Worm (Caenorhabditis elegans) whole organism, L3 larva: Measurements from ENCODE around the gene pmp-3.

Experiments
- R02D3.7 ChIP-seq: fragments of 150-350 bp; optimal IDR thresholded peaks from 2 replicates; lab custom pipeline; 2014; ENCODE audit warnings: missing biosample characterization, missing genetic modification characterization
- ZK546.5 ChIP-seq: sonication (generic microtip); optimal IDR thresholded peaks from 2 replicates; lab custom pipeline; 2017; ENCODE audit warnings: missing biosample characterization, missing genetic modification characterization
- ama-1 ChIP-seq: fragments of 150-350 bp; optimal IDR thresholded peaks from 2 replicates; lab custom pipeline; 2018
- ceh-16 ChIP-seq: sonication (generic microtip); optimal IDR thresholded peaks from 2 replicates; lab custom pipeline; 2017; ENCODE audit warnings: missing biosample characterization, missing genetic modification characterization
- ceh-28 ChIP-seq: fragments of 150-350 bp; optimal IDR thresholded peaks from 2 replicates; lab custom pipeline; 2014; ENCODE audit warnings: missing biosample characterization, missing genetic modification reagents, missing genetic modification characterization
- egl-27 ChIP-seq: sonication (generic microtip); optimal IDR thresholded peaks from 4 replicates; lab custom pipeline; 2017; ENCODE audit warnings: missing biosample characterization, missing genetic modification reagents, missing genetic modification characterization
- egl-5 ChIP-seq: fragments of 150-350 bp; optimal IDR thresholded peaks from 2 replicates; lab custom pipeline; 2017; ENCODE audit warnings: missing biosample characterization, missing genetic modification reagents, missing genetic modification characterization, inconsistent platforms
- elt-1 ChIP-seq: fragments of 150-350 bp; optimal IDR thresholded peaks from 2 replicates; lab custom pipeline; 2014; ENCODE audit warnings: missing biosample characterization, missing genetic modification characterization
- elt-2 ChIP-seq: sonication (generic microtip); optimal IDR thresholded peaks from 2 replicates; lab custom pipeline; 2016; ENCODE audit warnings: missing genetic modification reagents, mild to moderate bottlenecking, missing genetic modification characterization, missing compliant biosample characterization
- elt-3 ChIP-seq, 3 experiments: fragments of 150-350 bp in 1 of 3; sonication (generic microtip) in 2 of 3; optimal IDR thresholded peaks; 2 replicates in 2 of 3; 4 replicates in 1 of 3; lab custom pipeline; 2014 to 2017; ENCODE audit warnings: missing biosample characterization in 3 of 3, missing genetic modification characterization in 3 of 3
- eor-1 ChIP-seq, 2 experiments: fragments of 150-350 bp; optimal IDR thresholded peaks; 2 replicates each; lab custom pipeline; 2014 to 2018; ENCODE audit warnings: missing biosample characterization in 2 of 2, missing genetic modification characterization in 2 of 2
- fkh-10 ChIP-seq: sonication (generic microtip); optimal IDR thresholded peaks from 2 replicates; lab custom pipeline; 2017; ENCODE audit warnings: missing biosample characterization, missing genetic modification reagents, missing genetic modification characterization
- fkh-2 ChIP-seq: fragments of 150-350 bp; optimal IDR thresholded peaks from 2 replicates; lab custom pipeline; 2014; ENCODE audit warnings: missing biosample characterization, missing genetic modification reagents, missing genetic modification characterization
- fos-1 ChIP-seq: fragments of 150-350 bp; optimal IDR thresholded peaks from 2 replicates; lab custom pipeline; 2014; ENCODE audit warnings: missing biosample characterization, missing genetic modification characterization
- hmg-11 ChIP-seq: sonication (generic microtip); optimal IDR thresholded peaks from 2 replicates; lab custom pipeline; 2016; ENCODE audit warnings: missing genetic modification characterization, missing compliant biosample characterization
- jun-1 ChIP-seq: fragments of 150-350 bp; optimal IDR thresholded peaks from 2 replicates; lab custom pipeline; 2014; ENCODE audit warnings: missing biosample characterization, missing genetic modification reagents, missing genetic modification characterization
- lin-15B ChIP-seq: fragments of 150-350 bp; optimal IDR thresholded peaks from 2 replicates; lab custom pipeline; 2014; ENCODE audit warnings: missing biosample characterization, missing genetic modification characterization
- lin-39 ChIP-seq: fragments of 150-350 bp; optimal IDR thresholded peaks from 2 replicates; lab custom pipeline; 2018; ENCODE audit warnings: missing biosample characterization, missing genetic modification reagents, missing genetic modification characterization
- lsy-12 ChIP-seq: sonication (generic microtip); optimal IDR thresholded peaks from 2 replicates; lab custom pipeline; 2016; ENCODE audit warnings: mild to moderate bottlenecking, missing genetic modification characterization, missing compliant biosample characterization
- mdl-1 ChIP-seq: fragments of 150-350 bp; optimal IDR thresholded peaks from 2 replicates; lab custom pipeline; 2014; ENCODE audit warnings: missing biosample characterization, missing genetic modification characterization
- mml-1 ChIP-seq: fragments of 150-350 bp; sonication (generic microtip); optimal IDR thresholded peaks from 3 replicates; lab custom pipeline; 2014; ENCODE audit warnings: missing biosample characterization, missing genetic modification characterization
- nfya-1 ChIP-seq: sonication (generic microtip); optimal IDR thresholded peaks from 2 replicates; lab custom pipeline; 2017; ENCODE audit warnings: missing genetic modification characterization, mild to moderate bottlenecking, missing compliant biosample characterization, antibody characterized with exemption, moderate library complexity; ENCODE audit not compliant: insufficient read depth
- nhr-11 ChIP-seq: fragments of 150-350 bp; optimal IDR thresholded peaks from 2 replicates; lab custom pipeline; 2014; ENCODE audit warnings: missing biosample characterization, missing genetic modification characterization
- nhr-12 ChIP-seq: fragments of 150-350 bp; optimal IDR thresholded peaks from 2 replicates; lab custom pipeline; 2014; ENCODE audit warnings: missing biosample characterization, missing genetic modification characterization
- nhr-23 ChIP-seq: fragments of 150-350 bp; optimal IDR thresholded peaks from 2 replicates; lab custom pipeline; 2014; ENCODE audit warnings: missing biosample characterization, missing genetic modification reagents, missing genetic modification characterization
- nhr-237 ChIP-seq: fragments of 150-350 bp; optimal IDR thresholded peaks from 2 replicates; lab custom pipeline; 2014; ENCODE audit warnings: missing biosample characterization, missing genetic modification characterization
- nhr-25 ChIP-seq: sonication (generic microtip); optimal IDR thresholded peaks from 2 replicates; lab custom pipeline; 2017; ENCODE audit warnings: missing biosample characterization, missing genetic modification characterization
- nhr-28 ChIP-seq: fragments of 150-350 bp; optimal IDR thresholded peaks from 2 replicates; lab custom pipeline; 2014; ENCODE audit warnings: missing biosample characterization, missing genetic modification characterization
- nhr-67 ChIP-seq: fragments of 150-350 bp; optimal IDR thresholded peaks from 2 replicates; lab custom pipeline; 2014; ENCODE audit warnings: missing biosample characterization, missing genetic modification characterization
- nhr-76 ChIP-seq: fragments of 150-350 bp; sonication (generic microtip); optimal IDR thresholded peaks from 5 replicates; lab custom pipeline; 2014; ENCODE audit warnings: missing biosample characterization, missing genetic modification characterization
- nhr-77 ChIP-seq: fragments of 150-350 bp; optimal IDR thresholded peaks from 2 replicates; lab custom pipeline; 2014; ENCODE audit warnings: missing biosample characterization, missing genetic modification characterization
- pha-4 ChIP-seq: fragments of 150-350 bp; optimal IDR thresholded peaks from 2 replicates; lab custom pipeline; 2014; ENCODE audit warnings: missing biosample characterization, missing genetic modification reagents, missing genetic modification characterization
- pqm-1 ChIP-seq: fragments of 150-350 bp; optimal IDR thresholded peaks from 2 replicates; lab custom pipeline; 2017; ENCODE audit warnings: missing biosample characterization, missing genetic modification characterization, inconsistent platforms
- sea-2 ChIP-seq: fragments of 150-350 bp; sonication (generic microtip); optimal IDR thresholded peaks from 4 replicates; lab custom pipeline; 2014; ENCODE audit warnings: missing biosample characterization, missing genetic modification reagents, missing genetic modification characterization
- skn-1 ChIP-seq: fragments of 150-350 bp; optimal IDR thresholded peaks from 2 replicates; lab custom pipeline; 2014; ENCODE audit warnings: missing biosample characterization, missing genetic modification characterization
- snpc-4 ChIP-seq: fragments of 150-350 bp; optimal IDR thresholded peaks from 2 replicates; lab custom pipeline; 2014; ENCODE audit warnings: missing biosample characterization, missing genetic modification characterization
- tbx-2 ChIP-seq: sonication (generic microtip); optimal IDR thresholded peaks from 2 replicates; lab custom pipeline; 2016; ENCODE audit warnings: mild to moderate bottlenecking, missing genetic modification characterization, missing compliant biosample characterization
- unc-62 ChIP-seq: fragments of 150-350 bp; sonication (generic microtip); optimal IDR thresholded peaks from 4 replicates; lab custom pipeline; 2014; ENCODE audit warnings: missing biosample characterization, missing genetic modification reagents, missing genetic modification characterization
- zag-1 ChIP-seq: fragments of 150-350 bp; optimal IDR thresholded peaks from 2 replicates; lab custom pipeline; 2014; ENCODE audit warnings: missing biosample characterization, missing genetic modification characterization
- ztf-11 ChIP-seq: fragments of 150-350 bp; optimal IDR thresholded peaks from 2 replicates; lab custom pipeline; 2014; ENCODE audit warnings: missing biosample characterization, missing genetic modification characterization
- ztf-4 ChIP-seq: fragments of 150-350 bp; optimal IDR thresholded peaks from 2 replicates; lab custom pipeline; 2014; ENCODE audit warnings: missing biosample characterization, missing genetic modification characterization

Gene pmp-3

ce11 chrV:14597681-14598184, 48.8 kb upstream of the pmp-3 start, which contains the start of gene R11H6.2:
TSS of gene R11H6.2 (plus strand) at chrV:14598006.
- TF ChIP-seq nhr-25 (tag; lab: Kevin White, UChicago) (peak; percentile 37), nhr-67 (no peak), sea-2 (GFP tag; lab: Kevin White, UChicago) (no peak), nfya-1 (peak; percentile 44), fos-1 (tag; lab: Kevin White, UChicago) (no peak), nhr-77 (tag; lab: Kevin White, UChicago) (no peak), lsy-12 (no peak), R02D3.7 (tag; lab: Kevin White, UChicago) (no peak), lin-15B (peak; percentile 65), nhr-23 (tag; lab: Kevin White, UChicago) (no peak), ceh-28 (tag; lab: Kevin White, UChicago) (no peak), elt-2 (tag; lab: Kevin White, UChicago) (peak; percentile 16), ZK546.5 (tag; lab: Kevin White, UChicago) (no peak), egl-5 (tag; lab: Kevin White, UChicago) (peak; percentile 5), ceh-16 (no peak), jun-1 (tag; lab: Kevin White, UChicago) (no peak), elt-3 (tag; optimal IDR thresholded peaks at IDR 0.05; lab: Kevin White, UChicago) (no peak), hmg-11 (peak; percentile 44), mml-1 (tag; lab: Kevin White, UChicago) (no peak), mdl-1 (tag; lab: Kevin White, UChicago) (no peak), nhr-12 (tag; lab: Kevin White, UChicago) (no peak), fkh-2 (tag; lab: Kevin White, UChicago) (no peak), fkh-10 (no peak), skn-1 (tag; lab: Kevin White, UChicago) (no peak), tbx-2 (tag; lab: Kevin White, UChicago) (no peak), ama-1 (lab: Kevin White, UChicago) (no peak), snpc-4 (tag; lab: Kevin White, UChicago) (peak; percentile 51), lin-39 (peak; percentile 31), nhr-28 (no peak), ztf-11 (tag; lab: Kevin White, UChicago) (no peak), unc-62 (no peak), nhr-237 (tag; lab: Kevin White, UChicago) (no peak), eor-1 (tag; optimal IDR thresholded peaks at IDR 0.05; lab: Kevin White, UChicago) (no peak), ztf-4 (tag; lab: Kevin White, UChicago) (no peak), pha-4 (no peak), nhr-11 (tag; lab: Kevin White, UChicago) (no peak), pqm-1 (peak; percentile 16), nhr-76 (no peak)

ce11 chrV:14599972-14600371, 46.6 kb upstream of the pmp-3 start, which contains the start of gene glb-22:
TSS of gene glb-22 (plus strand) at chrV:14600272.
- no peak for TF ChIP-seq nhr-23 (tag; lab: Kevin White, UChicago)
- no peak for TF ChIP-seq pqm-1
- no peak for TF ChIP-seq ztf-4 (tag; lab: Kevin White, UChicago)
- no peak for TF ChIP-seq egl-5 (tag; lab: Kevin White, UChicago)
- no peak for TF ChIP-seq mdl-1 (tag; lab: Kevin White, UChicago)
- no peak for TF ChIP-seq ceh-16
- no peak for TF ChIP-seq elt-3 (tag; optimal IDR thresholded peaks at IDR 0.05; lab: Kevin White, UChicago)
- no peak for TF ChIP-seq egl-27 (tag; lab: Kevin White, UChicago)
- no peak for TF ChIP-seq nhr-28
- no peak for TF ChIP-seq lin-39
- TF ChIP-seq nfya-1: no peak
- TF ChIP-seq fkh-2 (tag; lab: Kevin White, UChicago): no peak
- TF ChIP-seq lin-15B: no peak
- no peak for TF ChIP-seq elt-1
- TF ChIP-seq sea-2 (GFP tag; lab: Kevin White, UChicago): no peak
- TF ChIP-seq zag-1 (tag; lab: Kevin White, UChicago): no peak
- TF ChIP-seq, all 47 proteins: peak for 0

- TF ChIP-seq skn-1 (tag; lab: Kevin White, UChicago): no peak
- peak; percentile 66 for TF ChIP-seq elt-1
Observed at ce11 chrV:14603755-14604154, 42.8 kb upstream of the pmp-3 start.
